Worm (Caenorhabditis elegans) whole organism, L1 larva: ENCODE measurements around the gene K11E4.6.

ENCODE experiments used
- ceh-82 ChIP-seq, 3 experiments: fragments of 150-350 bp in 1 of 3; sonication (generic microtip) in 2 of 3; optimal IDR thresholded peaks; 2 replicates each; lab custom pipeline; 2014 to 2017; ENCODE audit warnings: missing biosample characterization in 3 of 3, missing genetic modification characterization in 3 of 3
- ces-1 ChIP-seq: fragments of 150-350 bp; optimal IDR thresholded peaks from 2 replicates; lab custom pipeline; 2014; ENCODE audit warnings: missing biosample characterization, missing genetic modification reagents, missing genetic modification characterization
- efl-1 ChIP-seq, 4 experiments: fragments of 150-350 bp; optimal IDR thresholded peaks in 3 of 4; peaks in 1 of 4; 1 replicate in 1 of 4; 2 replicates in 3 of 4; lab custom pipeline; 2014; ENCODE audit warnings: missing biosample characterization in 2 of 4, missing genetic modification characterization in 2 of 4, missing genetic modification reagents in 2 of 4
- egl-27 ChIP-seq, 2 experiments: fragments of 150-350 bp in 1 of 2; sonication (generic microtip); optimal IDR thresholded peaks; 3 replicates each; lab custom pipeline; 2017 to 2018; ENCODE audit warnings: missing biosample characterization in 2 of 2, missing genetic modification characterization in 2 of 2, missing genetic modification reagents in 2 of 2
- elt-3 ChIP-seq, 6 experiments: fragments of 150-350 bp in 1 of 6; sonication (generic microtip); optimal IDR thresholded peaks; 2 replicates each; lab custom pipeline; 2017 to 2018; ENCODE audit warnings: missing biosample characterization in 6 of 6, missing genetic modification characterization in 6 of 6, inconsistent platforms in 1 of 6
- mep-1 ChIP-seq: fragments of 150-350 bp; optimal IDR thresholded peaks from 2 replicates; lab custom pipeline; 2014; ENCODE audit warnings: missing biosample characterization, missing genetic modification characterization
- nhr-12 ChIP-seq: sonication (generic microtip); optimal IDR thresholded peaks from 2 replicates; lab custom pipeline; 2017; ENCODE audit warnings: missing biosample characterization, missing genetic modification characterization
- nhr-237 ChIP-seq: fragments of 150-350 bp; optimal IDR thresholded peaks from 2 replicates; lab custom pipeline; 2014; ENCODE audit warnings: missing biosample characterization, missing genetic modification characterization
- nhr-77 ChIP-seq: fragments of 150-350 bp; optimal IDR thresholded peaks from 2 replicates; lab custom pipeline; 2014; ENCODE audit warnings: missing biosample characterization, missing genetic modification characterization
- pqm-1 ChIP-seq: sonication (generic microtip); optimal IDR thresholded peaks from 3 replicates; lab custom pipeline; 2017; ENCODE audit warnings: missing biosample characterization, missing genetic modification characterization
- rnt-1 ChIP-seq: sonication (generic microtip); optimal IDR thresholded peaks from 2 replicates; lab custom pipeline; 2016; ENCODE audit warnings: mild to moderate bottlenecking, missing genetic modification characterization, moderate library complexity, missing compliant biosample characterization
- skn-1 ChIP-seq: fragments of 150-350 bp; optimal IDR thresholded peaks from 2 replicates; lab custom pipeline; 2014; ENCODE audit warnings: missing biosample characterization, missing genetic modification characterization
- unc-130 ChIP-seq: fragments of 150-350 bp; optimal IDR thresholded peaks from 2 replicates; lab custom pipeline; 2017; ENCODE audit warnings: missing biosample characterization, missing genetic modification characterization, inconsistent platforms
- unc-62 ChIP-seq: fragments of 150-350 bp; optimal IDR thresholded peaks from 2 replicates; lab custom pipeline; 2014; ENCODE audit warnings: missing biosample characterization, missing genetic modification reagents, missing genetic modification characterization

- no peak for TF ChIP-seq nhr-237 (tag; lab: Kevin White, UChicago)
- no peak for TF ChIP-seq ceh-82 (tag; optimal IDR thresholded peaks at IDR 0.05; lab: Kevin White, UChicago)
- TF ChIP-seq mep-1 (tag; lab: Kevin White, UChicago) = no peak
- no peak for TF ChIP-seq egl-27 (tag; optimal IDR thresholded peaks at IDR 0.05; lab: Kevin White, UChicago)
- TF ChIP-seq elt-3 (tag; optimal IDR thresholded peaks at IDR 0.05; lab: Kevin White, UChicago) = no peak
- TF ChIP-seq skn-1 (tag; lab: Kevin White, UChicago) = no peak
- TF ChIP-seq nhr-12 = no peak
- no peak for TF ChIP-seq ces-1 (GFP tag; lab: Kevin White, UChicago)
- no peak for TF ChIP-seq efl-1 (optimal IDR thresholded peaks at IDR 0.05; lab: Kevin White, UChicago)
- no peak for TF ChIP-seq efl-1 (GFP tag; optimal IDR thresholded peaks at IDR 0.05 in 1 of 2; lab: Kevin White, UChicago)
- no peak for TF ChIP-seq pqm-1 (tag; lab: Kevin White, UChicago)
- TF ChIP-seq nhr-77 = no peak
- no peak for TF ChIP-seq unc-62 (GFP tag; lab: Kevin White, UChicago)
- TF ChIP-seq rnt-1 = no peak
- no peak for TF ChIP-seq unc-130
Observed at ce11 chrX:13736679-13737078, 12.2 kb downstream of the K11E4.6 start.
